Fruit fly (Drosophila melanogaster): ENCODE data around the gene Myt1.

DNA sequence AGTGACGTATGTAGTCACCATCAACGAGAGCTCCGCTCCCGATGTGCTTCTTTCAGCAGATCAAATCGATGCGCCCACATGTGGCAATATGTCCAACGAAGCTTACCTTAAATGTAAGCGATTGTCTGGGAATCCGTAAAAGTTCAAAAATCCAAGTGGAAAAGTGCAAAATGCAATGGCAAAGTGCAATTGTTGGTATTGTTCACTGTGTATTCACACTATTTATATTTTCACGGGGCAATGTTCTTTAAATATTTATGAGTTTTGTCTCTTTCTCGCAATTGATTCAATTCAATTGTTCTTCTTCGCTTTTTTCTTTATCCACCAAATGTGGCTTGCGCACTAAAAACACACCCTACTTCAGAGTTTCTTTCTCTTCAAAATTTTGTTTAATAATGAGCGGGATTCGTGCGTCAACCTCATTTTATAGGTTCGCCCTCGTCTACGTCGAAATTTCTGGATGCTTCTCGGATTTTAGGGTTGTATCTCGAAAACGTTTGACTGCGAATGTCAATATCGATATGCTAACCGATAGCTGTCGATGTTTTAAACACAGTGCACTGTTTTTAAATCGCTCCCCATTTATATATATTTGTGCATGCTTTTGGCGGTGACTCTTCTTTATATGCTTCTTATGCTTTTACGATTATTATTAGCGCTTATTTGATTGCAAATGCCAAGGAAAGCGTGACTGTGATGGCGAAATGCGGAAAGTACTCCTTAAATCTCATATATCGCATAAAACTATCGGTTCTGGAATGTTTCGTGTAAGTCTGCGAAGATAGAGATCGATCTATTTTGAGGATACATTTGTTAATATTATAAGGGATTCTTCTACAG is 27.4 kb downstream of the Myt1 start, which contains the start of gene DnaJ-1:
- TF ChIP-seq CG6813 (GFP tag; optimal IDR thresholded peaks at IDR 0.05), result no peak
- no peak for TF ChIP-seq cas (GFP tag; IDR thresholded peaks at IDR 0.05)
- TF ChIP-seq CG6654 (GFP tag; optimal IDR thresholded peaks at IDR 0.05), result no peak
- peak; percentile 19 for TF ChIP-seq cwo (GFP tag; optimal IDR thresholded peaks at IDR 0.05)

Data from whole organism, embryonic.